Fruit fly (Drosophila melanogaster) whole organism, embryonic: ENCODE data around the gene Ac13E.

Experiments used
- Atf3 ChIP-seq: fragments of 200-800 bp; sonication (Bioruptor generic); optimal IDR thresholded peaks from 3 replicates; lab custom pipeline; 2016; ENCODE audit warnings: missing biosample characterization, missing genetic modification characterization
- Awh ChIP-seq: fragments of 200-800 bp; sonication (Bioruptor generic); IDR thresholded peaks from 2 replicates; pipeline ENCODE4, ENCODE4 v1.3.6; 2022; ENCODE audit warnings: missing biosample characterization, missing genetic modification characterization
- BtbVII ChIP-seq: fragments of 200-800 bp; sonication (Bioruptor generic); optimal IDR thresholded peaks from 3 replicates; lab custom pipeline; 2017; ENCODE audit warnings: missing biosample characterization, mild to moderate bottlenecking, missing genetic modification characterization
- CG10209 ChIP-seq: fragments of 200-800 bp; sonication (Bioruptor generic); optimal IDR thresholded peaks from 3 replicates; lab custom pipeline; 2017; ENCODE audit warnings: missing biosample characterization, mild to moderate bottlenecking, missing genetic modification characterization, missing genetic modification reagents
- CG10543 ChIP-seq: fragments of 200-800 bp; sonication (Bioruptor generic); optimal IDR thresholded peaks from 3 replicates; lab custom pipeline; 2017; ENCODE audit warnings: missing biosample characterization, mild to moderate bottlenecking, missing genetic modification characterization, moderate library complexity
- CG11093 ChIP-seq: fragments of 200-800 bp; sonication (Bioruptor generic); IDR thresholded peaks from 3 replicates; pipeline ENCODE4 v1.3.6; 2022; ENCODE audit warnings: missing biosample characterization, missing genetic modification characterization
- CG12391 ChIP-seq: fragments of 200-800 bp; sonication (Bioruptor generic); optimal IDR thresholded peaks from 3 replicates; lab custom pipeline; 2018; ENCODE audit warnings: missing biosample characterization, mild to moderate bottlenecking, missing genetic modification characterization, moderate library complexity
- CG13123 ChIP-seq: fragments of 200-800 bp; sonication (Bioruptor generic); optimal IDR thresholded peaks from 2 replicates; lab custom pipeline; 2016; ENCODE audit warnings: missing biosample characterization, missing genetic modification characterization
- CG14667 ChIP-seq: fragments of 200-800 bp; sonication (Bioruptor generic); IDR thresholded peaks from 2 replicates; pipeline ENCODE4 v1.3.6; 2022; ENCODE audit warnings: missing biosample characterization, missing genetic modification characterization
- CG17361 ChIP-seq: fragments of 200-800 bp; sonication (Bioruptor generic); IDR thresholded peaks from 3 replicates; pipeline ENCODE4 v1.3.6; 2022; ENCODE audit warnings: missing biosample characterization, missing genetic modification characterization
- CG17912 ChIP-seq: fragments of 200-800 bp; sonication (Bioruptor generic); optimal IDR thresholded peaks from 2 replicates; lab custom pipeline; 2018; ENCODE audit warnings: missing biosample characterization, mild to moderate bottlenecking, missing genetic modification characterization
- CG2120 ChIP-seq: fragments of 200-800 bp; sonication (Bioruptor generic); optimal IDR thresholded peaks from 3 replicates; lab custom pipeline; 2016; ENCODE audit warnings: missing biosample characterization, missing genetic modification characterization
- CG2678 ChIP-seq: fragments of 200-800 bp; sonication (Bioruptor generic); optimal IDR thresholded peaks from 3 replicates; lab custom pipeline; 2019; ENCODE audit warnings: missing biosample characterization, mild to moderate bottlenecking, missing genetic modification characterization, moderate library complexity
- CG2712 ChIP-seq: fragments of 200-800 bp; optimal IDR thresholded peaks from 3 replicates; lab custom pipeline; 2019; ENCODE audit warnings: missing biosample characterization, mild to moderate bottlenecking, missing genetic modification characterization, moderate library complexity
- CG34376 ChIP-seq: fragments of 200-800 bp; sonication (Bioruptor generic); optimal IDR thresholded peaks from 2 replicates; lab custom pipeline; 2018; ENCODE audit warnings: missing biosample characterization, mild to moderate bottlenecking, missing genetic modification characterization
- CG3995 ChIP-seq: fragments of 200-800 bp; sonication (Bioruptor generic); optimal IDR thresholded peaks from 3 replicates; lab custom pipeline; 2016; ENCODE audit warnings: missing biosample characterization, missing genetic modification characterization
- CG4328 ChIP-seq: fragments of 200-800 bp; sonication (Bioruptor generic); optimal IDR thresholded peaks from 3 replicates; lab custom pipeline; 2017; ENCODE audit warnings: missing biosample characterization, missing genetic modification reagents, missing genetic modification characterization
- CG4360 ChIP-seq: fragments of 200-800 bp; sonication (Bioruptor generic); IDR thresholded peaks from 2 replicates; pipeline ENCODE4 v1.3.6; 2022; ENCODE audit warnings: missing biosample characterization, missing genetic modification characterization
- CG4404 ChIP-seq: fragments of 200-800 bp; sonication (Bioruptor generic); IDR thresholded peaks from 2 replicates; pipeline ENCODE4 v1.3.6; 2022; ENCODE audit warnings: missing biosample characterization, missing genetic modification characterization
- CG6254 ChIP-seq: fragments of 200-800 bp; sonication (Bioruptor generic); optimal IDR thresholded peaks from 3 replicates; lab custom pipeline; 2017; ENCODE audit warnings: mild to moderate bottlenecking, missing biosample characterization, missing genetic modification reagents, missing genetic modification characterization
- CG6654 ChIP-seq: fragments of 200-800 bp; sonication (Bioruptor generic); optimal IDR thresholded peaks from 2 replicates; lab custom pipeline; 2017; ENCODE audit warnings: missing biosample characterization, mild to moderate bottlenecking, missing genetic modification characterization
- Dad ChIP-seq: fragments of 200-800 bp; sonication (Bioruptor generic); optimal IDR thresholded peaks from 3 replicates; lab custom pipeline; 2016; ENCODE audit warnings: missing biosample characterization, missing genetic modification characterization
- Fer3 ChIP-seq: fragments of 200-800 bp; sonication (Bioruptor generic); optimal IDR thresholded peaks from 2 replicates; lab custom pipeline; 2018; ENCODE audit warnings: missing biosample characterization, mild to moderate bottlenecking, missing genetic modification characterization, moderate library complexity
- Gug ChIP-seq: fragments of 200-800 bp; sonication (Bioruptor generic); IDR thresholded peaks from 4 replicates; pipeline ENCODE4 v1.3.6; 2022; ENCODE audit warnings: missing biosample characterization, missing genetic modification characterization
- Lim3 ChIP-seq: fragments of 200-800 bp; sonication (Bioruptor generic); IDR thresholded peaks from 2 replicates; pipeline ENCODE4 v1.3.6; 2022; ENCODE audit warnings: missing biosample characterization, missing genetic modification characterization
- Mad ChIP-seq: fragments of 200-800 bp; sonication (Bioruptor generic); optimal IDR thresholded peaks from 2 replicates; lab custom pipeline; 2016; ENCODE audit warnings: missing biosample characterization, missing genetic modification characterization
- Med ChIP-seq: fragments of 200-800 bp; sonication (Bioruptor generic); peaks from one replicate; lab custom pipeline; 2016; ENCODE audit warnings: missing biosample characterization, missing genetic modification characterization, mild to moderate bottlenecking, inconsistent platforms, moderate library complexity
- Meics ChIP-seq: fragments of 200-800 bp; sonication (Bioruptor generic); optimal IDR thresholded peaks from 2 replicates; lab custom pipeline; 2017; ENCODE audit warnings: missing biosample characterization, mild to moderate bottlenecking, missing genetic modification characterization
- Nf-YA ChIP-seq: fragments of 200-800 bp; sonication (Bioruptor generic); IDR thresholded peaks from 2 replicates; pipeline ENCODE4 v1.3.6; 2022; ENCODE audit warnings: missing biosample characterization, missing genetic modification characterization
- Nf-YB ChIP-seq: fragments of 200-800 bp; sonication (Bioruptor generic); optimal IDR thresholded peaks from 3 replicates; lab custom pipeline; 2019; ENCODE audit warnings: missing biosample characterization, mild to moderate bottlenecking, missing genetic modification characterization, moderate library complexity
- Pdp1 ChIP-seq, 2 experiments: fragments of 200-800 bp; sonication (Bioruptor generic); optimal IDR thresholded peaks; 3 replicates each; lab custom pipeline; 2016; ENCODE audit warnings: missing biosample characterization in 2 of 2, missing genetic modification characterization in 2 of 2, mild to moderate bottlenecking in 1 of 2, moderate library complexity in 1 of 2
- Rx ChIP-seq: fragments of 200-800 bp; sonication (Bioruptor generic); IDR thresholded peaks from 2 replicates; pipeline ENCODE4 v1.3.6; 2022; ENCODE audit warnings: missing biosample characterization, missing genetic modification characterization
- Stat92E ChIP-seq, 3 experiments: fragments of >200 bp in 2 of 3; fragments of 200-800 bp in 1 of 3; sonication (Bioruptor generic) in 1 of 3; optimal IDR thresholded peaks; 2 replicates each; lab custom pipeline; 2017 to 2019; ENCODE audit warnings: missing biosample characterization in 3 of 3, missing genetic modification characterization in 3 of 3, mild to moderate bottlenecking in 1 of 3, moderate library complexity in 1 of 3
- Vsx1 ChIP-seq: fragments of 200-800 bp; sonication (Bioruptor generic); optimal IDR thresholded peaks from 2 replicates; lab custom pipeline; 2017; ENCODE audit warnings: missing biosample characterization, mild to moderate bottlenecking, missing genetic modification characterization, missing genetic modification reagents
- ap ChIP-seq: fragments of 200-800 bp; sonication (Bioruptor generic); IDR thresholded peaks from 2 replicates; pipeline ENCODE4 v1.3.6; 2022; ENCODE audit warnings: missing biosample characterization, missing genetic modification characterization
- chif ChIP-seq, 2 experiments: fragments of 200-800 bp; sonication (Bioruptor generic); optimal IDR thresholded peaks; 3 replicates each; lab custom pipeline; 2016; ENCODE audit warnings: missing biosample characterization in 2 of 2, missing genetic modification characterization in 2 of 2
- chinmo ChIP-seq: fragments of 200-800 bp; sonication (Bioruptor generic); IDR thresholded peaks from 4 replicates; pipeline ENCODE4 v1.3.6; 2022; ENCODE audit warnings: missing biosample characterization, missing genetic modification characterization; ENCODE audit not compliant: partially characterized antibody
- chm ChIP-seq: fragments of 200-800 bp; sonication (Bioruptor generic); IDR thresholded peaks from 2 replicates; pipeline ENCODE4 v1.3.6; 2022; ENCODE audit warnings: missing biosample characterization, missing genetic modification characterization
- dati ChIP-seq: fragments of 200-800 bp; sonication (Bioruptor generic); IDR thresholded peaks from 2 replicates; pipeline ENCODE4 v1.3.6; 2022; ENCODE audit warnings: missing biosample characterization, missing genetic modification characterization
- gcm2 ChIP-seq: fragments of 200-800 bp; sonication (Bioruptor generic); optimal IDR thresholded peaks from 2 replicates; lab custom pipeline; 2016; ENCODE audit warnings: missing biosample characterization, missing genetic modification characterization
- gsb ChIP-seq: fragments of 200-800 bp; sonication (Bioruptor generic); IDR thresholded peaks from 2 replicates; pipeline ENCODE4 v1.3.6; 2022; ENCODE audit warnings: missing biosample characterization, missing genetic modification characterization
- gt ChIP-seq: fragments of 200-800 bp; sonication (Bioruptor generic); IDR thresholded peaks from 2 replicates; pipeline ENCODE4 v1.3.6; 2022; ENCODE audit warnings: missing biosample characterization, missing genetic modification characterization
- hth ChIP-seq: fragments of >200 bp; optimal IDR thresholded peaks from 2 replicates; lab custom pipeline; 2017; ENCODE audit warnings: inconsistent platforms
- klu ChIP-seq: fragments of 200-800 bp; sonication (Bioruptor generic); IDR thresholded peaks from 2 replicates; pipeline ENCODE4 v1.3.6; 2022; ENCODE audit warnings: missing biosample characterization, missing genetic modification characterization
- prd ChIP-seq, 3 experiments: fragments of >200 bp in 2 of 3; fragments of 200-800 bp in 1 of 3; sonication (Bioruptor generic) in 1 of 3; optimal IDR thresholded peaks in 2 of 3; IDR thresholded peaks in 1 of 3; 2 replicates in 2 of 3; 3 replicates in 1 of 3; pipeline versions ENCODE4 v1.3.6 to Lab custom; 2017 to 2022; ENCODE audit warnings: missing biosample characterization in 1 of 3, missing genetic modification characterization in 1 of 3
- schlank ChIP-seq: fragments of 200-800 bp; sonication (Bioruptor generic); optimal IDR thresholded peaks from 2 replicates; lab custom pipeline; 2018; ENCODE audit warnings: missing biosample characterization, mild to moderate bottlenecking, missing genetic modification characterization
- slbo ChIP-seq: fragments of 200-800 bp; sonication (Bioruptor generic); IDR thresholded peaks from 2 replicates; pipeline ENCODE4 v1.3.6; 2022; ENCODE audit warnings: missing biosample characterization, missing genetic modification characterization
- slp2 ChIP-seq: fragments of 200-800 bp; sonication (Bioruptor generic); optimal IDR thresholded peaks from 2 replicates; lab custom pipeline; 2016; ENCODE audit warnings: missing biosample characterization, missing genetic modification characterization
- sob ChIP-seq: fragments of 200-800 bp; sonication (Bioruptor generic); IDR thresholded peaks from 2 replicates; pipeline ENCODE4 v1.3.6; 2022; ENCODE audit warnings: missing biosample characterization, missing genetic modification characterization
- sr ChIP-seq: fragments of 200-800 bp; sonication (Bioruptor generic); IDR thresholded peaks from 3 replicates; pipeline ENCODE4 v1.3.6; 2022; ENCODE audit warnings: missing biosample characterization, missing genetic modification characterization

The Ac13E gene

dm6 chrX:15549055-15549454, 5.0 kb downstream of the Ac13E start (continued):
- TF ChIP-seq BtbVII (GFP tag; lab: Kevin White, UChicago) (peak; percentile 73), CG14667 (peak; percentile 71), Gug (GFP tag; lab: Robert Waterston, UW) (peak; percentile 55; the same call in 3 of the 4 replicates), CG13123 (GFP tag; lab: Kevin White, UChicago) (peak; percentile 12), Stat92E (GFP tag; optimal IDR thresholded peaks at IDR 0.05; lab: Kevin White, UChicago) (no peak), Lim3 (GFP tag; lab: Robert Waterston, UW) (0 out of 2 replicates have a peak, but pooled peaks have one; percentile 7), CG2712 (tag; lab: Kevin White, UChicago) (peak; percentile 82), CG6654 (GFP tag; lab: Kevin White, UChicago) (no peak), sr (GFP tag; lab: Robert Waterston, UW) (no peak), Nf-YA (peak; percentile 32; the same call in 1 of the 2 replicates), Vsx1 (GFP tag; lab: Kevin White, UChicago) (peak; percentile 25), CG6254 (no peak), Pdp1 (GFP tag; optimal IDR thresholded peaks at IDR 0.05; lab: Kevin White, UChicago) (peak; percentile 64 to 79), prd (optimal IDR thresholded peaks at IDR 0.05; lab: Kevin White, UChicago) (no peak), prd (GFP tag; IDR thresholded peaks at IDR 0.05; lab: Robert Waterston, UW) (peak; percentile 80), CG4328 (GFP tag; lab: Kevin White, UChicago) (peak; percentile 23), chinmo (GFP tag; lab: Robert Waterston, UW) (no peak), klu (peak; percentile 55; the same call in 1 of the 2 replicates), CG3995 (no peak), CG10209 (GFP tag; lab: Kevin White, UChicago) (peak; percentile 73), Nf-YB (peak; percentile 42), Med (GFP tag; lab: Kevin White, UChicago) (peak; percentile 95), chm (GFP tag; lab: Robert Waterston, UW) (no peak), Atf3 (GFP tag; lab: Kevin White, UChicago) (peak; percentile 12), schlank (tag; lab: Kevin White, UChicago) (no peak), hth (lab: Kevin White, UChicago) (no peak), CG2120 (peak; percentile 81), chif (GFP tag; optimal IDR thresholded peaks at IDR 0.05; lab: Kevin White, UChicago) (peak; percentile 62 to 78), Fer3 (tag; lab: Kevin White, UChicago) (peak; percentile 79), CG12391 (tag; lab: Kevin White, UChicago) (peak; percentile 74), CG2678 (tag; lab: Kevin White, UChicago) (peak; percentile 89), CG17912 (no peak), CG10543 (GFP tag; lab: Kevin White, UChicago) (peak; percentile 48), Rx (GFP tag; lab: Robert Waterston, UW) (0 out of 2 replicates have a peak, but pooled peaks have one; percentile 8), CG34376 (peak; percentile 62), slp2 (peak; percentile 54), ap (GFP tag; lab: Robert Waterston, UW) (peak; percentile 51), slbo (GFP tag; lab: Robert Waterston, UW) (peak; percentile 79), Dad (GFP tag; lab: Kevin White, UChicago) (peak; percentile 23), CG17361 (GFP tag; lab: Robert Waterston, UW) (peak; percentile 89), Awh (GFP tag; lab: Robert Waterston, UW) (0 out of 2 replicates have a peak, but pooled peaks have one; percentile 11), sob (peak; percentile 66; the same call in 1 of the 2 replicates), Meics (peak; percentile 83), CG4404 (peak; percentile 32; the same call in 1 of the 2 replicates), gt (GFP tag; lab: Robert Waterston, UW) (no peak), dati (GFP tag; lab: Robert Waterston, UW) (0 out of 2 replicates have a peak, but pooled peaks have one; percentile 6), CG4360 (no peak), gsb (GFP tag; lab: Robert Waterston, UW) (peak; percentile 66), Mad (peak; percentile 65), CG11093 (GFP tag; lab: Robert Waterston, UW) (peak; percentile 70; the same call in 2 of the 3 replicates), gcm2 (GFP tag; lab: Kevin White, UChicago) (peak; percentile 50)
